Fruit fly (Drosophila melanogaster): ENCODE results near the gene Setd3.

dm6 chrX:6937417-6937816 lies 31.1 kb downstream of the Setd3 start:
- TF ChIP-seq CG12155 (GFP tag; optimal IDR thresholded peaks at IDR 0.05) (no peak), mirr (GFP tag; optimal IDR thresholded peaks at IDR 0.05) (no peak), Rx (GFP tag; IDR thresholded peaks at IDR 0.05) (no peak), CG5953 (GFP tag; IDR thresholded peaks at IDR 0.05) (no peak), CG7786 (GFP tag; optimal IDR thresholded peaks at IDR 0.05) (no peak), CG12236 (GFP tag; optimal IDR thresholded peaks at IDR 0.05) (no peak), Chrac-16 (GFP tag; optimal IDR thresholded peaks at IDR 0.05) (no peak), HLH3B (GFP tag; IDR thresholded peaks at IDR 0.05) (no peak), mld (GFP tag; IDR thresholded peaks at IDR 0.05; ENCODE audit: partially characterized antibody) (no peak)
